Worm (Caenorhabditis elegans) whole organism, young adult: ENCODE measurements around the gene Y53G8AR.5.

ENCODE experiments used
- F22D6.2 ChIP-seq: sonication (generic microtip); optimal IDR thresholded peaks from 2 replicates; lab custom pipeline; 2016; ENCODE audit warnings: mild to moderate bottlenecking, missing genetic modification characterization, missing compliant biosample characterization
- F23B12.7 ChIP-seq: sonication (generic microtip); optimal IDR thresholded peaks from 2 replicates; lab custom pipeline; 2017; ENCODE audit warnings: missing genetic modification characterization, mild to moderate bottlenecking, missing compliant biosample characterization, antibody characterized with exemption, moderate library complexity; ENCODE audit not compliant: insufficient read depth
- atf-7 ChIP-seq: sonication (generic microtip); optimal IDR thresholded peaks from 2 replicates; lab custom pipeline; 2017; ENCODE audit warnings: mild to moderate bottlenecking, missing genetic modification characterization, missing compliant biosample characterization
- ets-4 ChIP-seq: fragments of 200-800 bp; sonication (Bioruptor generic); optimal IDR thresholded peaks from 2 replicates; lab custom pipeline; 2018; ENCODE audit warnings: mild to moderate bottlenecking, missing genetic modification characterization, missing compliant biosample characterization
- nfya-1 ChIP-seq: sonication (generic microtip); optimal IDR thresholded peaks from 2 replicates; lab custom pipeline; 2017; ENCODE audit warnings: antibody characterized with exemption, missing compliant biosample characterization, missing genetic modification characterization, borderline replicate concordance; ENCODE audit not compliant: insufficient read depth
- unc-62 ChIP-seq: fragments of 150-350 bp; optimal IDR thresholded peaks from 2 replicates; lab custom pipeline; 2014; ENCODE audit warnings: missing biosample characterization, missing genetic modification reagents, missing genetic modification characterization

- TF ChIP-seq F22D6.2 (tag; lab: Kevin White, UChicago) (no peak), atf-7 (tag; lab: Kevin White, UChicago) (no peak), ets-4 (GFP tag; lab: Kevin White, UChicago) (no peak), unc-62 (GFP tag; lab: Kevin White, UChicago) (no peak), F23B12.7 (no peak), nfya-1 (tag; lab: Kevin White, UChicago) (no peak)
Observed at ce11 chrIII:3310876-3311597, 13.8 kb downstream of the Y53G8AR.5 start, which contains the start of gene ral-1.
